Worm (Caenorhabditis elegans): ENCODE measurements around the gene apm-3.

apm-3 gene

DNA sequence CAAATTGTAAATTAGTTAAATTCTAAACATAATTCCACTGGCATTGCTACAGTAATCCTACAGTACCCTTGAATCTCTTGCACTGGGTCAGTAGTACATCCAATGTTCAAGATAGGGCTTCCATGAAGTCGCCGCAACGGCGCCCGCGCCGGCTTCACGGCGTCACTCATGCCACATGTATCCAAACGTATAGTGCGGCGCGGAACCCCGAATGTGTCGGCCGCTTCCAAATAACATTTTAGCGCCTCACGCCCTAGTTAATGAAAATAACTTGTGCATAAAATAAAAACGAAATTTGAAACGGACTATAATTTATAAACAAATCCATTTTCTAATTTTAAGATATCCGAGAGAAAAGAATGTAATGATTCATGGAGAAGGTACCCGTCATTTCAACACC, 18.8 kb upstream of the apm-3 start:
- no peak for TF ChIP-seq duxl-1 (tag; optimal IDR thresholded peaks at IDR 0.05; ENCODE audit: poor library complexity)
- no peak for TF ChIP-seq nhr-28 (tag; optimal IDR thresholded peaks at IDR 0.05)
- no peak for TF ChIP-seq unc-39 (tag; optimal IDR thresholded peaks at IDR 0.05)
- TF ChIP-seq php-3 (GFP tag; IDR thresholded peaks at IDR 0.05), result no peak
- TF ChIP-seq mes-2 (tag; optimal IDR thresholded peaks at IDR 0.05; ENCODE audit: poor library complexity, severe bottlenecking), result no peak
- TF ChIP-seq egl-27 (tag; optimal IDR thresholded peaks at IDR 0.05), result no peak
- no peak for TF ChIP-seq mdt-29 (GFP tag; IDR thresholded peaks at IDR 0.05)
- peak; percentile 30 for TF ChIP-seq snpc-4 (tag; optimal IDR thresholded peaks at IDR 0.05)

DNA sequence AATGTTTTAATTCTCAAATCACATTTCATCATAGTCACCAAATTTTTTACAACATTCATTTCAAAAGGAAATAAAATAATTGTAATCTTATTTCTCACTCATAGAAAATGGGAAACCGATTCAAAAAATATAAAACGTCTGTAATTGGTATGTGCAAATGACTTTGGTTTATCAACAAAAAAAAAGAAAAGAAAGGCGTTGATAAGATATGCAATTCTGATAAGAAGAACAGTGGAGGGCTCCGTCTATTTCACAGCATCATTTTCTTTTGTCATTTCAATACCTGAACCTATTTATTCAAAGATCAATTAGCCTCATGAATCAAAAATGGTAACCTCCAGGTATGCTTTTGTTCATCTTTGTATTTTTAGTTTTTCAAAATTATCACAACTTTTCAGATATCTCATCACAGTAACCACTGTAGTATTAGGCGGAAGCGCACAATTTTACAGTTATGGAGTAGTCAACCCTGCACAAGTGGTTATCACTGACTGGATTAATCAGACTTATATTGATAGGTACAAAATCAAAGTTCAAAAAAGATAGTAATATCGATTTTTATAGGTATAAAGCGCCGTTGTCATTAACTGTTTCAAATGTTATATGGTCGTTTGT, 16.4 kb upstream of the apm-3 start, which contains the start of gene F53H8.3:
Gene F53H8.3, plus strand, starts transcription at position 275 of the 615 bp plus-strand sequence.
- TF ChIP-seq ceh-62 (tag; optimal IDR thresholded peaks at IDR 0.05), result no peak
- peak; percentile 6; the same call in 1 of the 2 replicates for TF ChIP-seq dmd-6 (GFP tag; IDR thresholded peaks at IDR 0.05)
- TF ChIP-seq pqm-1 (tag; optimal IDR thresholded peaks at IDR 0.05), result peak; percentile 85
- peak; percentile 24 for TF ChIP-seq hlh-11 (tag; optimal IDR thresholded peaks at IDR 0.05)
- no peak for TF ChIP-seq daf-16 (GFP tag; optimal IDR thresholded peaks at IDR 0.05)
- peak; percentile 73 for TF ChIP-seq daf-16 (tag; optimal IDR thresholded peaks at IDR 0.05)
- peak; percentile 22 for TF ChIP-seq nhr-28 (tag; optimal IDR thresholded peaks at IDR 0.05)
- no peak for TF ChIP-seq daf-12 (tag; optimal IDR thresholded peaks at IDR 0.05)
- TF ChIP-seq dve-1 (tag; optimal IDR thresholded peaks at IDR 0.05; ENCODE audit: insufficient read depth), result peak; percentile 50

DNA sequence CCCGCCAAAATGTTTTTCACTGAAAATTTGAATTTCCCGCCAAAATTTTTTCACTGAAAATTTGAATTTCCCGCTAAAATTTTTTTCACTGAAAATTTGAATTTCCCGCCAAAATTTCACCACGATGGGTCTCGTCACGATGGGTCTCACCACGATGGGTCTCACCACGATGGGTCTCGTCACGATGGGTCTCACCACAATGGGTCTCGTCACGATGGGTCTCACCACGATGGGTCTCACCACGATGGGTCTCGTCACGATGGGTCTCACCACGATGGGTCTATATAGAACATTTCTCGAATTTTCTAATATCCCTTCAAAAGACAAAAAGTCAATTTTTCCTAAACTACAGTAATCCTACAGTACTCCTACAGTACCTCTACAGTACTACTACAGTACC, 11.1 kb upstream of the apm-3 start:
- TF ChIP-seq F44E2.7 (GFP tag; IDR thresholded peaks at IDR 0.05) (peak; percentile 78; the same call in 1 of the 2 replicates), dmd-8 (GFP tag; IDR thresholded peaks at IDR 0.05) (peak; percentile 58; the same call in 1 of the 2 replicates), set-16 (GFP tag; IDR thresholded peaks at IDR 0.05) (peak; percentile 44; the same call in 1 of the 2 replicates), lim-7 (GFP tag; IDR thresholded peaks at IDR 0.05) (peak; percentile 32; the same call in 1 of the 2 replicates), tra-1 (GFP tag; IDR thresholded peaks at IDR 0.05) (0 out of 2 replicates have a peak, but pooled peaks have one; percentile 42)

DNA sequence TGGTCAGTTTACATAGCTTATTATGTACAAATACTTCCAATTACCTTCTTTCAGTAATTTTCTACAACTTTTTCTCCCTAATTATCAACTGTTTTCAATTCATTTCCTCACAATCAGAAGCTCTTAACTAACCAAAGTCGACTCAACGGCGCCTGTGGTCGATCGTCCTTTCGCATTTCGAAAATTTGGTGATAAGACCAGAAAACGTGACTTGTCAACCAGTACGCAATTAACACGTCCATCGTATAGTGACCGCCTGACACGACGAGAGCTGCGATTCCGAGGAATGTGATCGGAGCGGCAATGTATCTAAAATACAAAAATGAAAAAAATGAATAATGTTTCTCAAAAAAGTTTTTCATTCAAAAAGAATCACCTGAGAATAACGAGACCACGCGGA, 9.1 kb upstream of the apm-3 start:
- TF ChIP-seq saeg-2 (GFP tag; IDR thresholded peaks at IDR 0.05) (no peak), spr-3 (GFP tag; optimal IDR thresholded peaks at IDR 0.05) (no peak), nhr-42 (GFP tag; IDR thresholded peaks at IDR 0.05) (0 out of 2 replicates have a peak, but pooled peaks have one; percentile 29), set-16 (GFP tag; IDR thresholded peaks at IDR 0.05) (no peak), Y48G9A.11 (GFP tag; IDR thresholded peaks at IDR 0.05) (no peak), lin-1 (GFP tag; IDR thresholded peaks at IDR 0.05) (no peak), daf-16 (GFP tag; optimal IDR thresholded peaks at IDR 0.05) (no peak), daf-16 (tag; optimal IDR thresholded peaks at IDR 0.05) (peak; percentile 75), nhr-76 (tag; optimal IDR thresholded peaks at IDR 0.05) (no peak), dmd-8 (GFP tag; IDR thresholded peaks at IDR 0.05) (no peak), Y105C5A.15 (GFP tag; IDR thresholded peaks at IDR 0.05) (no peak), Y75B8A.6 (GFP tag; IDR thresholded peaks at IDR 0.05) (no peak), dve-1 (tag; optimal IDR thresholded peaks at IDR 0.05; ENCODE audit: insufficient read depth) (peak; percentile 77), lin-13 (GFP tag; optimal IDR thresholded peaks at IDR 0.05) (no peak), ceh-28 (tag; optimal IDR thresholded peaks at IDR 0.05) (no peak), arid-1 (GFP tag; conservative IDR thresholded peaks at IDR 0.05) (no peak), hlh-11 (tag; optimal IDR thresholded peaks at IDR 0.05) (peak; percentile 76), mes-2 (tag; optimal IDR thresholded peaks at IDR 0.05; ENCODE audit: poor library complexity, severe bottlenecking) (peak; percentile 15), D1046.2 (GFP tag; IDR thresholded peaks at IDR 0.05) (no peak), mdl-1 (tag; optimal IDR thresholded peaks at IDR 0.05) (no peak), zip-2 (tag; optimal IDR thresholded peaks at IDR 0.05) (no peak), nhr-25 (tag; optimal IDR thresholded peaks at IDR 0.05; ENCODE audit: borderline replicate concordance, insufficient read depth) (no peak), rbr-2 (tag; optimal IDR thresholded peaks at IDR 0.05) (no peak), zip-11 (GFP tag; IDR thresholded peaks at IDR 0.05) (no peak), nhr-77 (tag; optimal IDR thresholded peaks at IDR 0.05) (peak; percentile 3), ces-1 (GFP tag; optimal IDR thresholded peaks at IDR 0.05) (no peak), nhr-48 (tag; optimal IDR thresholded peaks at IDR 0.05) (no peak), pqm-1 (tag; optimal IDR thresholded peaks at IDR 0.05) (peak; percentile 43), egl-43 (GFP tag; IDR thresholded peaks at IDR 0.05) (no peak), sdz-12 (GFP tag; optimal IDR thresholded peaks at IDR 0.05) (no peak), lin-38 (GFP tag; IDR thresholded peaks at IDR 0.05) (no peak)

Measured in whole organism, L4 larva.